Worm (Caenorhabditis elegans) whole organism, L4/young adult: ENCODE data around the gene C04A2.15.

ENCODE experiments used
- W03F9.2 ChIP-seq: fragments of 150-350 bp; optimal IDR thresholded peaks from 2 replicates; lab custom pipeline; 2014; ENCODE audit warnings: missing biosample characterization, missing genetic modification characterization
- him-1 ChIP-seq: sonication (generic microtip); optimal IDR thresholded peaks from 2 replicates; lab custom pipeline; 2016; ENCODE audit warnings: missing genotype, missing genetic modification reagents, missing genetic modification characterization, missing compliant biosample characterization

DNA sequence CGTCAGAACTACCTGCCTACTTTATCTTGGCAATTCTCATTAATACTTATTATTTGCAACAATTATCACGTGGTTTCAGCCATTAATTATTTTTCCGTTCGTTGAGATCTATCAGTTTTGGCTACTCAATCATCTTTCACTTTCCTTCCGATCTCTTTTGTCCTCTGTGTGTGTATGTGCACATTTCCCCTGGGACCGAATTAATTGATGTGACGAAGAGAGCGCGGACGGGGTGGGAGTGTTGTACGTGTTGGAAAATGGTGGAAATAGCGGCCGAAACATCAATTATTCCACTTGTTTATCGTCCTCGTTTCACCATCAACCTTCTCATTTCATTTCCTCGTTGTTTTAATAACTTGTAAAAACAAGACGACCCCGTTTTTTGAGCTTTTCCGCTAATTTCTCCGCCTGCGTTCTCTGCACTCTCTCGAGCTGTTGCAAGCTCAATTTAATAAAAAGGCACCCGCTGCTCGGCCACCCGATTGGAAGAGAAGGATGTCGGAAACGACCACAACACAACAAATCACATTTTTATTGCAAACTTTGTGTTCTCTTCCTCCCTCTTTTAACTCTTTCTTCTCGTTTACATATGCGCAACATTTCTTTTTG is 13.7 kb upstream of the C04A2.15 start:
- TF ChIP-seq him-1 (tag; lab: Kevin White, UChicago) (peak; percentile 33), W03F9.2 (tag; lab: Kevin White, UChicago) (no peak)
